Fruit fly (Drosophila melanogaster): Measurements from ENCODE around the gene CG8562.

- no peak for TF ChIP-seq pan (optimal IDR thresholded peaks at IDR 0.05)
- no peak for TF ChIP-seq CG8478 (optimal IDR thresholded peaks at IDR 0.05)
- no peak for TF ChIP-seq usp (GFP tag; optimal IDR thresholded peaks at IDR 0.05)
- no peak for TF ChIP-seq EcR (GFP tag; optimal IDR thresholded peaks at IDR 0.05)
Measured at dm6 chr3L:7422578-7422977, 24.5 kb downstream of the CG8562 start.
